Worm (Caenorhabditis elegans) whole organism, young adult: ENCODE results near the gene Y43F8B.15.

ENCODE experiments used
- C06A6.2 ChIP-seq: fragments of 200-800 bp; sonication (Bioruptor generic); conservative IDR thresholded peaks from 2 replicates; pipeline ENCODE4 v1.3.6; 2022; ENCODE audit warnings: missing genetic modification characterization, missing compliant biosample characterization
- F33H1.4 ChIP-seq: fragments of 200-800 bp; sonication (Bioruptor generic); IDR thresholded peaks from 2 replicates; pipeline ENCODE4 v1.3.6; 2022; ENCODE audit warnings: missing genetic modification reagents, missing genetic modification characterization, missing compliant biosample characterization
- F55B11.4 ChIP-seq: sonication (generic microtip); optimal IDR thresholded peaks from 2 replicates; lab custom pipeline; 2016; ENCODE audit warnings: missing compliant biosample characterization, missing genetic modification characterization, borderline replicate concordance; ENCODE audit not compliant: insufficient read depth
- T26A5.8 ChIP-seq: sonication (generic microtip); optimal IDR thresholded peaks from 2 replicates; lab custom pipeline; 2016; ENCODE audit warnings: missing genetic modification characterization, missing compliant biosample characterization
- atf-7 ChIP-seq: sonication (generic microtip); optimal IDR thresholded peaks from 2 replicates; lab custom pipeline; 2017; ENCODE audit warnings: mild to moderate bottlenecking, missing genetic modification characterization, missing compliant biosample characterization
- madf-3 ChIP-seq: fragments of 200-800 bp; sonication (Bioruptor generic); IDR thresholded peaks from 2 replicates; pipeline ENCODE4 v1.3.6; 2022; ENCODE audit warnings: missing genetic modification reagents, missing genetic modification characterization, missing compliant biosample characterization
- nfyb-1 ChIP-seq: fragments of 200-800 bp; sonication (Bioruptor generic); IDR thresholded peaks from 2 replicates; pipeline ENCODE4 v1.3.6; 2022; ENCODE audit warnings: missing genetic modification reagents, missing genetic modification characterization, missing compliant biosample characterization
- snpc-3.4 ChIP-seq: sonication (generic microtip); optimal IDR thresholded peaks from 2 replicates; lab custom pipeline; 2017; ENCODE audit warnings: missing genetic modification characterization, mild to moderate bottlenecking, missing compliant biosample characterization, antibody characterized with exemption, moderate library complexity, missing genotype, missing genetic modification reagents
- unc-62 ChIP-seq: fragments of 150-350 bp; optimal IDR thresholded peaks from 2 replicates; lab custom pipeline; 2014; ENCODE audit warnings: missing biosample characterization, missing genetic modification reagents, missing genetic modification characterization
- zim-3 ChIP-seq: sonication (generic microtip); optimal IDR thresholded peaks from 2 replicates; lab custom pipeline; 2017; ENCODE audit warnings: mild to moderate bottlenecking, missing genetic modification characterization, moderate library complexity, missing compliant biosample characterization
- ztf-25 ChIP-seq: fragments of 200-800 bp; sonication (Bioruptor generic); IDR thresholded peaks from 2 replicates; pipeline ENCODE4 v1.3.6; 2022; ENCODE audit warnings: missing genetic modification reagents, missing genetic modification characterization, missing compliant biosample characterization

ce11 chrV:19501389-19501788 lies 39.5 kb upstream of the Y43F8B.15 start:
- TF ChIP-seq madf-3 (GFP tag; lab: Robert Waterston, UW) (no peak), F55B11.4 (tag; lab: Kevin White, UChicago) (no peak), nfyb-1 (GFP tag; lab: Robert Waterston, UW) (no peak), ztf-25 (GFP tag; lab: Robert Waterston, UW) (no peak), zim-3 (tag; lab: Kevin White, UChicago) (no peak), snpc-3.4 (tag; lab: Kevin White, UChicago) (no peak), T26A5.8 (no peak), C06A6.2 (GFP tag; lab: Robert Waterston, UW) (no peak), unc-62 (GFP tag; lab: Kevin White, UChicago) (no peak), F33H1.4 (GFP tag; lab: Robert Waterston, UW) (no peak), atf-7 (no peak)
